Fruit fly (Drosophila melanogaster): ENCODE data around the gene muc.
A peak's percentile ranks its signal among the peaks of the same experiment; 100 is the strongest.

The muc gene

dm6 chr2L:7395813-7396212 lies 30.9 kb upstream of the muc start (continued):
- TF ChIP-seq net (GFP tag; optimal IDR thresholded peaks at IDR 0.05) (no peak), CG11762 (GFP tag; optimal IDR thresholded peaks at IDR 0.05; ENCODE audit: insufficient read depth) (no peak), CG15336 (GFP tag; IDR thresholded peaks at IDR 0.05) (peak; percentile 66), CG11294 (GFP tag; IDR thresholded peaks at IDR 0.05) (no peak), eg (GFP tag; IDR thresholded peaks at IDR 0.05) (peak; percentile 22; the same call in 1 of the 3 replicates), Eip75B (GFP tag; optimal IDR thresholded peaks at IDR 0.05) (no peak), Ets21C (GFP tag; optimal IDR thresholded peaks at IDR 0.05) (no peak), esn (GFP tag; optimal IDR thresholded peaks at IDR 0.05) (peak; percentile 38), CG3919 (GFP tag; optimal IDR thresholded peaks at IDR 0.05) (peak; percentile 43), fd59A (GFP tag; optimal IDR thresholded peaks at IDR 0.05) (no peak), OdsH (GFP tag; optimal IDR thresholded peaks at IDR 0.05) (peak; percentile 45), spab (GFP tag; optimal IDR thresholded peaks at IDR 0.05) (no peak), Lpt (GFP tag; optimal IDR thresholded peaks at IDR 0.05) (no peak), CG11902 (GFP tag; optimal IDR thresholded peaks at IDR 0.05) (no peak), acj6 (GFP tag; optimal IDR thresholded peaks at IDR 0.05) (peak; percentile 45), CG4318 (GFP tag; optimal IDR thresholded peaks at IDR 0.05) (no peak), CG7368 (GFP tag; optimal IDR thresholded peaks at IDR 0.05) (peak; percentile 14), CG8119 (GFP tag; IDR thresholded peaks at IDR 0.05) (peak; percentile 54; the same call in 2 of the 3 replicates), Hr38 (GFP tag; optimal IDR thresholded peaks at IDR 0.05) (no peak), Hr4 (GFP tag; optimal IDR thresholded peaks at IDR 0.05) (peak; percentile 42), vri (GFP tag; optimal IDR thresholded peaks at IDR 0.05) (no peak)

DNA sequence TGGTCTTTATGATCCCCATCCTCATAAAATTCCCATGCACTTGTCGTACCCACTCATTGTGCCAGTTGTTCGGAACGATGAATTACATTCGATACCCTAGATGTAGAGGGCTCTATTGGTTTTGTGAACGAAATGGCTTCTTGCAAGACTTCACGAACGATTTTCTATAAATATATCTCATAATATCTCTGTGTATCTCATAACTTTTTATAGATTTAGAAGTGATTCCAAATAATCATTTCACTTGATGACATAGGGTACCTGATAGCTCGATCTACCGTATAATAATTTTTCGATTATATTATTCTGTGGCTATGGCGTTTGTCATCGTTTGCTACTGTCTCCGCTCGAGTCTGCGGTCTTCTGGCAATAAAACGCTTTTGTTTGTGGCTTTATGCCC lies 29.7 kb upstream of the muc start:
- TF ChIP-seq achi (GFP tag; optimal IDR thresholded peaks at IDR 0.05) (peak; percentile 73), fd59A (GFP tag; optimal IDR thresholded peaks at IDR 0.05) (peak; percentile 23), svp (GFP tag) (peak; percentile 88), fd85E (GFP tag; optimal IDR thresholded peaks at IDR 0.05) (peak; percentile 32), Hr39 (GFP tag; optimal IDR thresholded peaks at IDR 0.05) (peak; percentile 68), Smox (GFP tag; optimal IDR thresholded peaks at IDR 0.05) (peak; percentile 66), dsx (GFP tag; optimal IDR thresholded peaks at IDR 0.05; ENCODE audit: poor library complexity, severe bottlenecking) (peak; percentile 61), Met (GFP tag; optimal IDR thresholded peaks at IDR 0.05) (peak; percentile 72), CG6163 (GFP tag; IDR thresholded peaks at IDR 0.05) (no peak; the same call in 2 of the 3 replicates), acj6 (GFP tag; optimal IDR thresholded peaks at IDR 0.05) (peak; percentile 70), eg (GFP tag; IDR thresholded peaks at IDR 0.05) (peak; percentile 79), CG15336 (GFP tag; IDR thresholded peaks at IDR 0.05) (peak; percentile 52; the same call in 1 of the 2 replicates), Lpt (GFP tag; optimal IDR thresholded peaks at IDR 0.05) (peak; percentile 20), Ets21C (GFP tag; optimal IDR thresholded peaks at IDR 0.05) (peak; percentile 53), CG6808 (GFP tag; optimal IDR thresholded peaks at IDR 0.05) (peak; percentile 77), CG32006 (GFP tag; optimal IDR thresholded peaks at IDR 0.05) (peak; percentile 53), Sox102F (GFP tag; optimal IDR thresholded peaks at IDR 0.05) (peak; percentile 73), CG3032 (tag; optimal IDR thresholded peaks at IDR 0.05) (peak; percentile 81), CG9139 (GFP tag; optimal IDR thresholded peaks at IDR 0.05) (peak; percentile 54), CG8319 (GFP tag; optimal IDR thresholded peaks at IDR 0.05) (peak; percentile 78), salr (GFP tag; optimal IDR thresholded peaks at IDR 0.05) (peak; percentile 37 to 47), CG1621 (tag; optimal IDR thresholded peaks at IDR 0.05) (peak; percentile 58), CG11902 (GFP tag; optimal IDR thresholded peaks at IDR 0.05) (peak; percentile 53), CG10631 (GFP tag; optimal IDR thresholded peaks at IDR 0.05) (peak; percentile 65), CG6792 (GFP tag; optimal IDR thresholded peaks at IDR 0.05) (peak; percentile 59), spab (GFP tag; optimal IDR thresholded peaks at IDR 0.05) (peak; percentile 74), pdm3 (GFP tag; optimal IDR thresholded peaks at IDR 0.05) (peak; percentile 79), topi (GFP tag; optimal IDR thresholded peaks at IDR 0.05) (peak; percentile 66), Blimp-1 (GFP tag; optimal IDR thresholded peaks at IDR 0.05) (peak; percentile 23), Eip93F (GFP tag; optimal IDR thresholded peaks at IDR 0.05) (no peak), CG31627 (GFP tag; optimal IDR thresholded peaks at IDR 0.05) (peak; percentile 72), Eip75B (GFP tag; optimal IDR thresholded peaks at IDR 0.05) (peak; percentile 83), vri (GFP tag; optimal IDR thresholded peaks at IDR 0.05) (peak; percentile 47), CG11762 (GFP tag; optimal IDR thresholded peaks at IDR 0.05; ENCODE audit: insufficient read depth) (peak; percentile 67), CG8119 (GFP tag; IDR thresholded peaks at IDR 0.05) (peak; percentile 58; the same call in 2 of the 3 replicates), CG34406 (GFP tag; optimal IDR thresholded peaks at IDR 0.05) (peak; percentile 62), CG4318 (GFP tag; optimal IDR thresholded peaks at IDR 0.05) (peak; percentile 33), cyc (GFP tag; optimal IDR thresholded peaks at IDR 0.05) (peak; percentile 62), CG10669 (GFP tag; optimal IDR thresholded peaks at IDR 0.05) (peak; percentile 86), Hr4 (GFP tag; optimal IDR thresholded peaks at IDR 0.05) (peak; percentile 66), Hr38 (GFP tag; optimal IDR thresholded peaks at IDR 0.05) (no peak)

All from whole organism, prepupa.